Worm (Caenorhabditis elegans): ENCODE data around the gene Y43H11AL.1.

- no peak for TF ChIP-seq Y55F3AM.14 (GFP tag; optimal IDR thresholded peaks at IDR 0.05)
- no peak for TF ChIP-seq ZK546.5 (tag; optimal IDR thresholded peaks at IDR 0.05)
- TF ChIP-seq fos-1 (tag; optimal IDR thresholded peaks at IDR 0.05), result no peak
Measured at ce11 chrII:178993-179392, 53.5 kb downstream of the Y43H11AL.1 start, which contains the start of gene T01D1.4.
